Worm (Caenorhabditis elegans) whole organism, L1 larva: ENCODE measurements around the gene zig-10.

Experiments
- C04F5.9 ChIP-seq: sonication (generic microtip); optimal IDR thresholded peaks from 2 replicates; lab custom pipeline; 2016; ENCODE audit warnings: missing genetic modification characterization, missing compliant biosample characterization
- Y116A8C.19 ChIP-seq: sonication (generic microtip); optimal IDR thresholded peaks from 2 replicates; lab custom pipeline; 2016; ENCODE audit warnings: missing compliant biosample characterization, missing genetic modification characterization, borderline replicate concordance
- aha-1 ChIP-seq: fragments of 150-350 bp; optimal IDR thresholded peaks from 2 replicates; lab custom pipeline; 2014; ENCODE audit warnings: missing biosample characterization, missing genetic modification characterization
- ama-1 ChIP-seq: fragments of 150-350 bp; optimal IDR thresholded peaks from 2 replicates; lab custom pipeline; 2014
- blmp-1 ChIP-seq: fragments of 150-350 bp; optimal IDR thresholded peaks from 2 replicates; lab custom pipeline; 2014; ENCODE audit warnings: missing biosample characterization, missing genetic modification characterization
- ceh-63 ChIP-seq: fragments of 200-800 bp; sonication (Bioruptor generic); optimal IDR thresholded peaks from 2 replicates; lab custom pipeline; 2018; ENCODE audit warnings: mild to moderate bottlenecking, missing genetic modification characterization, missing compliant biosample characterization
- ceh-8 ChIP-seq: fragments of 200-800 bp; sonication (Bioruptor generic); optimal IDR thresholded peaks from 2 replicates; lab custom pipeline; 2018; ENCODE audit warnings: mild to moderate bottlenecking, missing genetic modification characterization, moderate library complexity, missing compliant biosample characterization
- ceh-88 ChIP-seq: fragments of 200-800 bp; sonication (Bioruptor generic); IDR thresholded peaks from 2 replicates; pipeline ENCODE4 v1.3.6; 2022; ENCODE audit warnings: missing genetic modification characterization, missing compliant biosample characterization
- dpl-1 ChIP-seq, 3 experiments: fragments of 150-350 bp in 2 of 3; sonication (generic microtip) in 1 of 3; optimal IDR thresholded peaks; 2 replicates each; lab custom pipeline; 2014 to 2017; ENCODE audit warnings: missing biosample characterization in 3 of 3, missing genetic modification characterization in 3 of 3, missing genetic modification reagents in 3 of 3
- dsc-1 ChIP-seq: sonication (generic microtip); optimal IDR thresholded peaks from 2 replicates; lab custom pipeline; 2016; ENCODE audit warnings: mild to moderate bottlenecking, missing genetic modification characterization, missing compliant biosample characterization
- efl-1 ChIP-seq, 4 experiments: fragments of 150-350 bp; optimal IDR thresholded peaks in 3 of 4; peaks in 1 of 4; 1 replicate in 1 of 4; 2 replicates in 3 of 4; lab custom pipeline; 2014; ENCODE audit warnings: missing biosample characterization in 2 of 4, missing genetic modification characterization in 2 of 4, missing genetic modification reagents in 2 of 4
- egl-27 ChIP-seq, 2 experiments: fragments of 150-350 bp in 1 of 2; sonication (generic microtip); optimal IDR thresholded peaks; 3 replicates each; lab custom pipeline; 2017 to 2018; ENCODE audit warnings: missing biosample characterization in 2 of 2, missing genetic modification characterization in 2 of 2, missing genetic modification reagents in 2 of 2
- ets-5 ChIP-seq: fragments of 200-800 bp; sonication (Bioruptor generic); IDR thresholded peaks from 2 replicates; pipeline ENCODE4 v1.3.6; 2022; ENCODE audit warnings: missing genetic modification characterization, missing compliant biosample characterization
- fkh-4 ChIP-seq: sonication (generic microtip); optimal IDR thresholded peaks from 2 replicates; lab custom pipeline; 2016; ENCODE audit warnings: missing compliant biosample characterization, missing genetic modification characterization, borderline replicate concordance
- hlh-17 ChIP-seq: fragments of 200-800 bp; sonication (Bioruptor generic); optimal IDR thresholded peaks from 2 replicates; lab custom pipeline; 2018; ENCODE audit warnings: missing genetic modification characterization, mild to moderate bottlenecking, missing compliant biosample characterization, moderate library complexity, borderline replicate concordance
- hlh-4 ChIP-seq: sonication (generic microtip); optimal IDR thresholded peaks from 2 replicates; lab custom pipeline; 2016; ENCODE audit warnings: mild to moderate bottlenecking, missing genetic modification characterization, missing compliant biosample characterization
- jun-1 ChIP-seq: fragments of 150-350 bp; optimal IDR thresholded peaks from 2 replicates; lab custom pipeline; 2014; ENCODE audit warnings: missing biosample characterization, missing genetic modification reagents, missing genetic modification characterization
- lin-13 ChIP-seq: fragments of 150-350 bp; optimal IDR thresholded peaks from 2 replicates; lab custom pipeline; 2014; ENCODE audit warnings: missing biosample characterization, missing genetic modification reagents, missing genetic modification characterization
- lin-14 ChIP-seq: fragments of 200-800 bp; sonication (Bioruptor generic); optimal IDR thresholded peaks from 2 replicates; lab custom pipeline; 2018; ENCODE audit warnings: mild to moderate bottlenecking, missing genetic modification characterization, moderate library complexity, missing compliant biosample characterization
- lin-39 ChIP-seq: fragments of 150-350 bp; optimal IDR thresholded peaks from 2 replicates; lab custom pipeline; 2014; ENCODE audit warnings: missing biosample characterization, missing genetic modification reagents, missing genetic modification characterization
- lir-3 ChIP-seq: sonication (generic microtip); optimal IDR thresholded peaks from 2 replicates; lab custom pipeline; 2016; ENCODE audit warnings: mild to moderate bottlenecking, missing genetic modification characterization, moderate library complexity, missing compliant biosample characterization; ENCODE audit not compliant: poor library complexity
- lsy-2 ChIP-seq, 2 experiments: fragments of 150-350 bp; optimal IDR thresholded peaks; 2 replicates each; lab custom pipeline; 2014; ENCODE audit warnings: missing biosample characterization in 2 of 2, missing genetic modification characterization in 2 of 2
- mef-2 ChIP-seq: fragments of 150-350 bp; optimal IDR thresholded peaks from 2 replicates; lab custom pipeline; 2014; ENCODE audit warnings: missing biosample characterization, missing genetic modification characterization
- mep-1 ChIP-seq: fragments of 150-350 bp; optimal IDR thresholded peaks from 2 replicates; lab custom pipeline; 2014; ENCODE audit warnings: missing biosample characterization, missing genetic modification characterization
- nhr-20 ChIP-seq: sonication (generic microtip); optimal IDR thresholded peaks from 2 replicates; lab custom pipeline; 2016; ENCODE audit warnings: mild to moderate bottlenecking, missing genetic modification characterization, missing compliant biosample characterization
- nhr-237 ChIP-seq: fragments of 150-350 bp; optimal IDR thresholded peaks from 2 replicates; lab custom pipeline; 2014; ENCODE audit warnings: missing biosample characterization, missing genetic modification characterization
- nhr-47 ChIP-seq: sonication (generic microtip); optimal IDR thresholded peaks from 2 replicates; lab custom pipeline; 2016; ENCODE audit warnings: mild to moderate bottlenecking, missing genetic modification characterization, moderate library complexity, missing compliant biosample characterization
- nhr-71 ChIP-seq: sonication (generic microtip); optimal IDR thresholded peaks from 2 replicates; lab custom pipeline; 2016; ENCODE audit warnings: mild to moderate bottlenecking, missing genetic modification characterization, moderate library complexity, missing compliant biosample characterization
- nhr-77 ChIP-seq: fragments of 150-350 bp; optimal IDR thresholded peaks from 2 replicates; lab custom pipeline; 2014; ENCODE audit warnings: missing biosample characterization, missing genetic modification characterization
- nhr-85 ChIP-seq: sonication (generic microtip); peaks from one replicate; lab custom pipeline; 2016; ENCODE audit warnings: missing genetic modification characterization, inconsistent platforms, missing compliant biosample characterization
- nhr-90 ChIP-seq: sonication (generic microtip); optimal IDR thresholded peaks from 2 replicates; lab custom pipeline; 2016; ENCODE audit warnings: mild to moderate bottlenecking, missing genetic modification characterization, missing compliant biosample characterization; ENCODE audit not compliant: poor library complexity
- pag-3 ChIP-seq: sonication (generic microtip); optimal IDR thresholded peaks from 2 replicates; lab custom pipeline; 2017; ENCODE audit warnings: missing genetic modification characterization, mild to moderate bottlenecking, missing compliant biosample characterization, antibody characterized with exemption, borderline replicate concordance; ENCODE audit not compliant: insufficient read depth
- pax-3 ChIP-seq: fragments of 200-800 bp; sonication (Bioruptor generic); optimal IDR thresholded peaks from 2 replicates; lab custom pipeline; 2018; ENCODE audit warnings: mild to moderate bottlenecking, missing genetic modification characterization, moderate library complexity, missing compliant biosample characterization
- rnt-1 ChIP-seq: sonication (generic microtip); optimal IDR thresholded peaks from 2 replicates; lab custom pipeline; 2016; ENCODE audit warnings: mild to moderate bottlenecking, missing genetic modification characterization, moderate library complexity, missing compliant biosample characterization
- sox-4 ChIP-seq: sonication (generic microtip); optimal IDR thresholded peaks from 2 replicates; lab custom pipeline; 2016; ENCODE audit warnings: missing genetic modification characterization, missing compliant biosample characterization
- sup-37 ChIP-seq: fragments of 200-800 bp; sonication (Bioruptor generic); optimal IDR thresholded peaks from 2 replicates; lab custom pipeline; 2018; ENCODE audit warnings: mild to moderate bottlenecking, missing genetic modification characterization, missing compliant biosample characterization
- unc-130 ChIP-seq: fragments of 150-350 bp; optimal IDR thresholded peaks from 2 replicates; lab custom pipeline; 2017; ENCODE audit warnings: missing biosample characterization, missing genetic modification characterization, inconsistent platforms
- unc-30 ChIP-seq: sonication (generic microtip); optimal IDR thresholded peaks from 2 replicates; lab custom pipeline; 2017; ENCODE audit warnings: missing biosample characterization, missing genetic modification characterization
- unc-98 ChIP-seq: fragments of 200-800 bp; sonication (Bioruptor generic); IDR thresholded peaks from 2 replicates; pipeline ENCODE4 v1.3.6; 2022; ENCODE audit warnings: missing genetic modification characterization, missing compliant biosample characterization
- vab-15 ChIP-seq: sonication (generic microtip); optimal IDR thresholded peaks from 2 replicates; lab custom pipeline; 2017; ENCODE audit warnings: missing genotype, mild to moderate bottlenecking, missing genetic modification characterization, missing compliant biosample characterization
- xbp-1 ChIP-seq: sonication (generic microtip); optimal IDR thresholded peaks from 2 replicates; lab custom pipeline; 2016; ENCODE audit warnings: missing genetic modification characterization, missing compliant biosample characterization
- zip-4 ChIP-seq: fragments of 200-800 bp; sonication (Bioruptor generic); optimal IDR thresholded peaks from 2 replicates; lab custom pipeline; 2018; ENCODE audit warnings: mild to moderate bottlenecking, missing genetic modification characterization, moderate library complexity, missing compliant biosample characterization
- ztf-11 ChIP-seq, 2 experiments: sonication (generic microtip); optimal IDR thresholded peaks; 2 replicates each; lab custom pipeline; 2016 to 2017; ENCODE audit warnings: missing genetic modification characterization in 2 of 2, missing biosample characterization in 1 of 2, missing compliant biosample characterization in 1 of 2

The zig-10 gene

ce11 chrII:6360822-6361221 lies 37.7 kb upstream of the zig-10 start, which contains the start of gene K10B2.4 (continued):
- TF ChIP-seq egl-27 (tag; optimal IDR thresholded peaks at IDR 0.05; lab: Kevin White, UChicago) (no peak), ceh-88 (GFP tag; lab: Robert Waterston, UW) (no peak), nhr-20 (tag; lab: Kevin White, UChicago) (peak; percentile 82), unc-130 (tag; lab: Kevin White, UChicago) (peak; percentile 75)

- TF ChIP-seq Y116A8C.19 (tag; lab: Kevin White, UChicago) (no peak), nhr-71 (tag; lab: Kevin White, UChicago) (no peak), xbp-1 (no peak), lir-3 (no peak), mef-2 (tag; lab: Kevin White, UChicago) (no peak), dpl-1 (GFP tag; optimal IDR thresholded peaks at IDR 0.05; lab: Kevin White, UChicago) (no peak), nhr-90 (tag; lab: Kevin White, UChicago) (no peak), zip-4 (GFP tag; lab: Kevin White, UChicago) (no peak), unc-30 (tag; lab: Kevin White, UChicago) (no peak), nhr-85 (no peak), hlh-17 (GFP tag; lab: Kevin White, UChicago) (no peak), egl-27 (tag; optimal IDR thresholded peaks at IDR 0.05; lab: Kevin White, UChicago) (no peak), mep-1 (tag; lab: Kevin White, UChicago) (no peak)
These were observed 33.2 kb upstream of the zig-10 start, which contains the start of the genes ani-2 and clec-88 for ce11 chrII:6365237-6365815. Gene ani-2, minus strand, starts transcription at chrII:6365367. Gene clec-88, plus strand, starts transcription at chrII:6365722.

ce11 chrII:6366696-6367095 lies 31.8 kb upstream of the zig-10 start, which contains the start of gene ctsa-4.1:
Gene ctsa-4.1, plus strand, starts transcription at chrII:6366996.
- TF ChIP-seq aha-1 (tag; lab: Kevin White, UChicago) (no peak), efl-1 (optimal IDR thresholded peaks at IDR 0.05; lab: Kevin White, UChicago) (no peak), efl-1 (GFP tag; optimal IDR thresholded peaks at IDR 0.05 in 1 of 2; lab: Kevin White, UChicago) (peak in 1 of 2 experiments; percentile 24)

- TF ChIP-seq ceh-63 (no peak), jun-1 (tag; lab: Kevin White, UChicago) (peak; percentile 86), pax-3 (tag; lab: Kevin White, UChicago) (no peak), ets-5 (GFP tag; lab: Robert Waterston, UW) (no peak), xbp-1 (peak; percentile 83), unc-30 (tag; lab: Kevin White, UChicago) (no peak), sox-4 (no peak), lsy-2 (tag; optimal IDR thresholded peaks at IDR 0.05; lab: Kevin White, UChicago) (peak; percentile 87 to 89), mep-1 (tag; lab: Kevin White, UChicago) (peak; percentile 48), unc-98 (GFP tag; lab: Robert Waterston, UW) (no peak), sup-37 (GFP tag; lab: Kevin White, UChicago) (no peak), rnt-1 (peak; percentile 89), unc-130 (tag; lab: Kevin White, UChicago) (peak; percentile 84), ama-1 (no peak), hlh-4 (tag; lab: Kevin White, UChicago) (no peak), C04F5.9 (tag; lab: Kevin White, UChicago) (no peak), blmp-1 (tag; lab: Kevin White, UChicago) (peak; percentile 97), ceh-8 (peak; percentile 29), pag-3 (no peak), lin-39 (tag; lab: Kevin White, UChicago) (no peak), ztf-11 (tag; optimal IDR thresholded peaks at IDR 0.05; lab: Kevin White, UChicago) (peak in 1 of 2 experiments; percentile 5), nhr-20 (tag; lab: Kevin White, UChicago) (peak; percentile 91), nhr-77 (tag; lab: Kevin White, UChicago) (peak; percentile 73), lin-13 (GFP tag; lab: Kevin White, UChicago) (peak; percentile 80), lin-14 (peak; percentile 96), dpl-1 (GFP tag; optimal IDR thresholded peaks at IDR 0.05; lab: Kevin White, UChicago) (peak; percentile 67 to 79 (median 78)), dsc-1 (tag; lab: Kevin White, UChicago) (peak; percentile 76), nhr-47 (tag; lab: Kevin White, UChicago) (peak; percentile 88), nhr-237 (tag; lab: Kevin White, UChicago) (peak; percentile 20), vab-15 (tag; lab: Kevin White, UChicago) (no peak), fkh-4 (peak; percentile 21), hlh-17 (GFP tag; lab: Kevin White, UChicago) (no peak)
These were observed 28.4 kb upstream of the zig-10 start for ce11 chrII:6370110-6370509.
